Worm (Caenorhabditis elegans): Measurements from ENCODE around the gene F55G11.7.

DNA sequence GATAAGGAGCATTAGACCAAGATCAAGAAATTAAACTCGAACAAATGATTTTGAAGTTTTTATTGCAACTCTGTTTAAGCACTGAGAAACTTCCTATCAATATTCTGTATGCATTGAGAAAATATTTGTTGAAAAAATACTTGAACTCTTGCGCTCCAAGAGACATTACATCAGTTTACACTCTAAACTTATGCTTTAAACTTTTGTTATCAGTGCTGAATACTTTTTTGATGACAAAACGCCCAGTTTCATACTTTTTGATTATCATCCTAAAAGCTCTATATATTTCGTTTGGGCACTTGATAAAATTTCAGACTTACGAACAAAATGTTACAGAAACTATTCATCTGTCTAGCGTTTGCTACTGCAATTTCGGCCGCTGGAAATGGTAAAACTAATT lies 15.7 kb downstream of the F55G11.7 start, which contains the start of gene dod-17:
- no peak for TF ChIP-seq Y116A8C.19 (tag; optimal IDR thresholded peaks at IDR 0.05; ENCODE audit: borderline replicate concordance)
- no peak for TF ChIP-seq ztf-11 (tag; optimal IDR thresholded peaks at IDR 0.05)
- TF ChIP-seq unc-98 (GFP tag; IDR thresholded peaks at IDR 0.05), result no peak
- no peak for TF ChIP-seq elt-3 (tag; optimal IDR thresholded peaks at IDR 0.05)
- TF ChIP-seq pqm-1 (tag; optimal IDR thresholded peaks at IDR 0.05), result no peak
- no peak for TF ChIP-seq ama-1 (optimal IDR thresholded peaks at IDR 0.05)
- no peak for TF ChIP-seq nhr-77 (tag; optimal IDR thresholded peaks at IDR 0.05)

All from whole organism, L1 larva.